Worm (Caenorhabditis elegans) whole organism, L4/young adult: ENCODE measurements around the gene sdz-4.
"Not testable (repeated sequence)": the region's sequence is repeated elsewhere in the genome, so short reads cannot be mapped to it uniquely, and the experiment has no call there.

Experiments used
- W03F9.2 ChIP-seq: fragments of 150-350 bp; optimal IDR thresholded peaks from 2 replicates; lab custom pipeline; 2014; ENCODE audit warnings: missing biosample characterization, missing genetic modification characterization
- dao-5 ChIP-seq: sonication (generic microtip); optimal IDR thresholded peaks from 2 replicates; lab custom pipeline; 2016; ENCODE audit warnings: missing genotype, missing genetic modification characterization, moderate library complexity, missing compliant biosample characterization
- him-1 ChIP-seq: sonication (generic microtip); optimal IDR thresholded peaks from 2 replicates; lab custom pipeline; 2016; ENCODE audit warnings: missing genotype, missing genetic modification reagents, missing genetic modification characterization, missing compliant biosample characterization

The sdz-4 gene

ce11 chrII:958618-959017, at the start of gene sdz-4:
TSS of gene sdz-4 (plus strand) at chrII:958918.
- TF ChIP-seq him-1 (tag; lab: Kevin White, UChicago): no peak
- no peak for TF ChIP-seq W03F9.2 (tag; lab: Kevin White, UChicago)
- TF ChIP-seq dao-5 (tag; lab: Kevin White, UChicago): no peak

DNA sequence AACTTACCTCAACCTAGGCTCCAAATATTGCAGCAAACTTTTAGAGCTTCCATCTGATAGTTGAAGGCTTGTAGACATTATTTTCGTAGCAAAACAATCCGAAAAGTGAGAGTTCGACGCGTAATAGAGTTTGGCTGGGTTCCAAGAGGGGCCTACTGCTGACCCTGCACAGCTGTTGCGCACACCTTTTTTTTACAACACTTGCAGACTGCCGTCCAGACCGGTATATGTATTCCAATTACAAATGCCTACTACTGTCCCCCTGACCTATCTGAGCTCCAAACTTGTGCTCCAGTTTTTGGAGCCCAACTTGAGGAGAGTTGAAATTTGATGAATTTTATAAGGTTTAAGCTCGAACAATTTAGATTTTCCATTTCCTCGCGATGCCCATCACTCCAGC, 49.2 kb upstream of the sdz-4 start, which contains the start of the genes fbxc-24 and fbxc-27:
Gene fbxc-24 (minus strand): TSS at position 101 of the 400 bp plus-strand sequence.
Gene fbxc-27 (plus strand): TSS at position 216 of the 400 bp plus-strand sequence.
- TF ChIP-seq dao-5 (tag; lab: Kevin White, UChicago): no peak
- no peak for TF ChIP-seq W03F9.2 (tag; lab: Kevin White, UChicago)
- TF ChIP-seq him-1 (tag; lab: Kevin White, UChicago): no peak

DNA sequence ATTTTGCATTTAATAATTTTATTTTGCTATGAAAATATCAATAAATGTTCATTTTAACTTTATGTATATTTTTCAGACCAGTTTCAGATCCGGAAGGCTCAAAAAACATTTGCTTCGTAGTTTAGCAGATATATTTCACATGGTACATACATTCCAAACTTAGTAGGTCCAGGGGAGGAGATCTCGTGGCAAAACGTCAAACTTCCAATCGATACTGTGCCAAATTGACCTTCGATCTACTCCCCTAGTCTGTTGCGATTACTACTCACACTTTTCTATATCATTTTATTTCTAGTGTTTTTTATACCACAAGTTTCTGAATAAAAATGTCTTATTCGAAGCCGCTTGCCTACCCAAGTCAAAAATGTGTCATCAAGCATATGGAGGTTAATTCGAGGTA, 47.0 kb upstream of the sdz-4 start, which contains the start of gene fbxc-31:
Gene fbxc-31 (plus strand): TSS at position 301 of the 400 bp plus-strand sequence.
- no peak for TF ChIP-seq dao-5 (tag; lab: Kevin White, UChicago)
- TF ChIP-seq W03F9.2 (tag; lab: Kevin White, UChicago): no peak
- TF ChIP-seq him-1 (tag; lab: Kevin White, UChicago): no peak

ce11 chrII:913222-913722, 45.4 kb upstream of the sdz-4 start, which contains the start of gene fbxc-33:
TSS of gene fbxc-33 (plus strand) at chrII:913672.
- no peak for TF ChIP-seq W03F9.2 (tag; lab: Kevin White, UChicago)
- no peak for TF ChIP-seq dao-5 (tag; lab: Kevin White, UChicago)

- TF ChIP-seq W03F9.2 (tag; lab: Kevin White, UChicago): no peak
- TF ChIP-seq dao-5 (tag; lab: Kevin White, UChicago): no peak
- no peak for TF ChIP-seq him-1 (tag; lab: Kevin White, UChicago)
These were observed 43.5 kb upstream of the sdz-4 start for ce11 chrII:915206-915605.

ce11 chrII:915780-916179, 42.9 kb upstream of the sdz-4 start, which contains the start of gene fbxc-29:
TSS of gene fbxc-29 (plus strand) at chrII:916080.
- TF ChIP-seq him-1 (tag; lab: Kevin White, UChicago) (no peak), W03F9.2 (tag; lab: Kevin White, UChicago) (no peak), dao-5 (tag; lab: Kevin White, UChicago) (no peak)

ce11 chrII:917324-917723, 41.4 kb upstream of the sdz-4 start, which contains the start of gene fbxc-30:
TSS of gene fbxc-30 (plus strand) at chrII:917624.
- TF ChIP-seq him-1 (tag; lab: Kevin White, UChicago) (no peak), dao-5 (tag; lab: Kevin White, UChicago) (no peak), W03F9.2 (tag; lab: Kevin White, UChicago) (no peak)

DNA sequence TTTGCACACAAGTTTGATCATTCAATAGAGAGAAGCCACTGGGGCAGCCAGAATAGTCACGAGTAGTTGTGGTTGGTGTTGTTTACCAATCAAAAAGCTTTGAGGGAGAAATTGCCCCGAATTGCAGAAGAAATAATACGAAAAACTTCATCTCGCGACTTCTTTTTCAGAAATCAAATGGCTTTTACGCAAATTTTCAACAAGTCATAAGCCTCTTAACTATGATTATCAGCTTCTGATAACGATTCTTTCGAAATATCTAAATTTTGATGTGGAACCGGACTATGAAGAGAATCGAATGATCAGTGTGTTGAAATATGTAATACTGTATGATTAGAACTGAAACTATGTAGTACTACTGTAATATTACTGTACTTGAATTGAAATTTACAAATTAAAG, 38.4 kb upstream of the sdz-4 start:
- TF ChIP-seq him-1 (tag; lab: Kevin White, UChicago) (no peak), dao-5 (tag; lab: Kevin White, UChicago) (no peak), W03F9.2 (tag; lab: Kevin White, UChicago) (no peak)

DNA sequence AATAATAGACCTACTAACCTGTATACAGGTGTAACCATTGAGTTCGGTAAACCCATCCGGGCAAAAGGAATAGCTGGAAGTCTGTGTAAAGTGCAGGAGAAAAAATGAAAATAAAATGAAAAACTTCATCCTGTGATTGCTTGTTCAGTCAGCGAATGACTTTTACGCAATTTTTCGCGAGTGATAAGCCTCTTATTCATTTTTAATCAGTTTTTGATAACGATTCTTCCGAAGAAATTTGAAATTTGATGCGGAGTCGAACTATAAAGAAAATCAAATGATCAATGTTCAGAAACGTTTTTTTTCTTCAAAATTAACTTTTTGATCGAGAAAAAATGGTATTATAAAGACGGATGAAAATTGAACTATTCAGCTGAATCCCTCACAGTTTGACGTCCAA, 35.9 kb upstream of the sdz-4 start:
- TF ChIP-seq W03F9.2 (tag; lab: Kevin White, UChicago): no peak
- TF ChIP-seq dao-5 (tag; lab: Kevin White, UChicago): no peak
- no peak for TF ChIP-seq him-1 (tag; lab: Kevin White, UChicago)

DNA sequence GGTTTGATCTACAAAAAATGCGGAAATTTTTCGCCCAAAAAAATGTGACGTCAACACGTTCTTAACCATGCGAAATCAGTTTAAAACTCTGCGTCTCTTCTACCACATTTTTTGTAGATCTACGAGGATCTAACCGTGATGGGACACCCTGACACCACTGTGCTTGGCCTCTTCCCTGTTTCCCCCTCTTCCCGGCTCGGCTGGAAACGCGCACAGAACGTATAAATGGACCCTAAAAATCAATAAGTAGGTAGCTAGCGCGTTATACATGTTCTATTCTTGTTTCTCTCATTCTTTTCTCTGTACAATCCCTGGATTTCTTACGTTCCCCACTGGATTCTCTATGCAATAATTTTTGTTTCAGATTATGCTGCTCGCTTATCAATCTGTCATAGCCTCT, 35.2 kb upstream of the sdz-4 start, which contains the start of gene fbxc-28:
Gene fbxc-28 (plus strand): TSS at position 301 of the 400 bp plus-strand sequence.
- TF ChIP-seq W03F9.2 (tag; lab: Kevin White, UChicago) (no peak), dao-5 (tag; lab: Kevin White, UChicago) (no peak), him-1 (tag; lab: Kevin White, UChicago) (no peak)

DNA sequence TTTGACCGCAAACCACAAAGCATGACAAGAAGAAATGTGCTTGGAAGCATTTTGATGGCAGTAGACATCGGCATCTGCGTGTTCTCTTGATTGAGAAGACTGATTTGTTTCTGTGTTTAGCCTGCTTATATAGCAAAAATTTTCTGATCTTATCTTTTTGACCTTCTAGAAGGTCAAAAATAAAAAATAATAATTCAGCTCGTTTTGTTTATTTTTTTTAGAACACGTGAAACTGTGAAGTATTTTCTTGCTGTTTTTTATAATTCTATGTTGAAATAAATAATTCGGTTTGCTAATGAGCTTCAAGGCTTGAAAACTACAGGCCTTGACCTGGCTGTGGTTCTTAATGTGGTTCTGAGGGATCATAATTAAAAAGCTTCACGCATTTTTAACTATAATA, 31.4 kb upstream of the sdz-4 start, which contains the start of gene R07C3.13:
Gene R07C3.13 (minus strand): TSS at position 101 of the 400 bp plus-strand sequence.
- TF ChIP-seq him-1 (tag; lab: Kevin White, UChicago): no peak
- no peak for TF ChIP-seq W03F9.2 (tag; lab: Kevin White, UChicago)
- TF ChIP-seq dao-5 (tag; lab: Kevin White, UChicago): no peak

DNA sequence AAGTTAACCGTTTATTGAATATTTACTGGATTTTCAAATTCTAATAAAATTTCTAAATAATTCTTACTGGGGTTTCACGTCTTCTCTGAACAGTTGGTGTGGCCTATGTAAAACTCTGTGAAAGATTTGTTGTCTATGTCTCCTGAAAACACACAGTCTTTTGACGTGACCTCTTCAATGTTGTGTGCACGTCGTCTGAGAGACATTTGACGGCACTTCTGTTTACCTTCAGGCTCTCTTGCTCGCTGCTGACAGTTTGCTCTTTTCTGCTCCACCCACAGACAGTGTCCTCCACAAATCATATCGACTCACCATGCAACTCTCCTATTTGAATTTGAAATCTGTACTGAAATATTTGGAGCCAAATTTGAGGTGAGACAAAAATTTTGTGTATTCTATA, 27.8 kb upstream of the sdz-4 start, which contains the start of gene fbxc-34:
Gene fbxc-34 (plus strand): TSS at position 301 of the 400 bp plus-strand sequence.
- not testable (repeated sequence) for TF ChIP-seq him-1, W03F9.2, dao-5 (tag; lab: Kevin White, UChicago)

ce11 chrII:932718-933117, 26.0 kb upstream of the sdz-4 start, which contains the start of gene acs-15:
TSS of gene acs-15 (plus strand) at chrII:933018.
- no peak for TF ChIP-seq dao-5 (tag; lab: Kevin White, UChicago)
- no peak for TF ChIP-seq W03F9.2 (tag; lab: Kevin White, UChicago)
- no peak for TF ChIP-seq him-1 (tag; lab: Kevin White, UChicago)

DNA sequence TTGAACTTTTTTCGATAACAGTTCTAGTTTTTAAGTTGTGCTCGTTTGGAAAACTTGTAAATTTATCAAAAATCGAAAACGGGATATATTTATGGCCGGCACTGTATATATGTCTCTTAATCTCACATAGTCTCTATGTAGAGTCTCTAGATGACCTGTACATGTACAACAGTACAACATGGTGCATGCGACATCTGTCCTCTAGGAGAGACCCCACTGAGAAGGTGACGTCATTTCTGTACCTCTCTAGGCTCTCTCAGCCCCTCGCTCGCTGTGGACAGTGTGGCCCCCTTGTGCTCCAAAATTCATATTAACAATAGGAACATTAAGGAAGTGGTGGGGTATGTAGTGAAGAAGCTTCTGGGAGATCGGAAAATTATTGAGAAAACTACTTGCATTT, 21.5 kb upstream of the sdz-4 start:
- TF ChIP-seq W03F9.2 (tag; lab: Kevin White, UChicago) (no peak), him-1 (tag; lab: Kevin White, UChicago) (no peak), dao-5 (tag; lab: Kevin White, UChicago) (no peak)
